Fruit fly (Drosophila melanogaster): ENCODE results near the gene CG17734.
A peak's percentile ranks its signal among the peaks of the same experiment; 100 is the strongest.

- TF ChIP-seq CG12605 (GFP tag; IDR thresholded peaks at IDR 0.05) (no peak), CG8301 (tag; optimal IDR thresholded peaks at IDR 0.05) (peak; percentile 57), CG4496 (GFP tag; IDR thresholded peaks at IDR 0.05) (peak; percentile 65; the same call in 2 of the 3 replicates), CG15710 (tag; optimal IDR thresholded peaks at IDR 0.05) (peak; percentile 49), Pif1A (GFP tag; optimal IDR thresholded peaks at IDR 0.05) (peak; percentile 81), CG34367 (tag; optimal IDR thresholded peaks at IDR 0.05) (peak; percentile 24)
Observed at dm6 chr3R:11200885-11201421, 42.8 kb downstream of the CG17734 start.
